Worm (Caenorhabditis elegans): ENCODE data around the gene eef-1A.2.

DNA sequence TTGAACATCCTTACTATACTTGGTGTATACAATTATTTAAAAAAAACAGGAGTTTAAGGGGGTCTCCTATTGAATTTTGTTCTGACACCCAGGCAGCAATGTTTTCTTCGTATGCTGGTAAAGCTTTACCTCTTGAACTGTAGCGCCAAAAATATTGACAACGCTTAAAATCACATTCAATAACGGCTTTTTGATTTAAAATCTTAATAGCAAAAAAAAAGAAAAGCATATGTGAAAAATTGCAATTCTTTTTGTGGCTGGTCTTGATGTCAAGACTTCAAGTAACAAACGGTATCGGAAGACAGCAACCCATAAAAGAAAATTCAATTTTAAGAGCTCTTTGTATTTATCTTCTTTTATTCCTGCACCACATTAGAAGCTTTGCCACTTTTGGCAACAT, 41.6 kb upstream of the eef-1A.2 start:
- TF ChIP-seq unc-62 (GFP tag; optimal IDR thresholded peaks at IDR 0.05) (no peak), ztf-11 (tag; optimal IDR thresholded peaks at IDR 0.05) (no peak), nhr-23 (tag; optimal IDR thresholded peaks at IDR 0.05) (no peak), nhr-76 (tag; optimal IDR thresholded peaks at IDR 0.05) (no peak), snpc-4 (tag; optimal IDR thresholded peaks at IDR 0.05) (no peak), pqm-1 (tag; optimal IDR thresholded peaks at IDR 0.05) (no peak), nhr-25 (tag; optimal IDR thresholded peaks at IDR 0.05) (no peak)

Data from whole organism, L3 larva.